Fruit fly (Drosophila melanogaster) whole organism, embryonic: Measurements from ENCODE around the gene Irc.

Experiments used
- Aef1 ChIP-seq: fragments of 200-800 bp; sonication (Bioruptor generic); IDR thresholded peaks from 3 replicates; pipeline ENCODE4 v1.3.6; 2022; ENCODE audit warnings: missing biosample characterization, missing genetic modification characterization
- Atf-2 ChIP-seq: fragments of 200-800 bp; sonication (Bioruptor generic); optimal IDR thresholded peaks from 2 replicates; lab custom pipeline; 2016; ENCODE audit warnings: missing biosample characterization, missing genetic modification characterization
- Bdp1 ChIP-seq: fragments of 200-800 bp; sonication (Bioruptor generic); optimal IDR thresholded peaks from 3 replicates; lab custom pipeline; 2016; ENCODE audit warnings: missing biosample characterization, missing genetic modification characterization
- CG10209 ChIP-seq: fragments of 200-800 bp; sonication (Bioruptor generic); optimal IDR thresholded peaks from 3 replicates; lab custom pipeline; 2017; ENCODE audit warnings: missing biosample characterization, mild to moderate bottlenecking, missing genetic modification characterization, missing genetic modification reagents
- CG10543 ChIP-seq: fragments of 200-800 bp; sonication (Bioruptor generic); optimal IDR thresholded peaks from 3 replicates; lab custom pipeline; 2017; ENCODE audit warnings: missing biosample characterization, mild to moderate bottlenecking, missing genetic modification characterization, moderate library complexity
- CG12744 ChIP-seq: fragments of 200-800 bp; sonication (Bioruptor generic); optimal IDR thresholded peaks from 2 replicates; lab custom pipeline; 2016; ENCODE audit warnings: missing biosample characterization, missing genetic modification characterization
- CG15011 ChIP-seq: fragments of 200-800 bp; sonication (Bioruptor generic); optimal IDR thresholded peaks from 3 replicates; lab custom pipeline; 2018; ENCODE audit warnings: missing biosample characterization, mild to moderate bottlenecking, missing genetic modification characterization
- CG15479 ChIP-seq: fragments of 200-800 bp; sonication (Bioruptor generic); optimal IDR thresholded peaks from 3 replicates; lab custom pipeline; 2019; ENCODE audit warnings: missing biosample characterization, mild to moderate bottlenecking, missing genetic modification characterization, moderate library complexity
- CG17361 ChIP-seq: fragments of 200-800 bp; sonication (Bioruptor generic); IDR thresholded peaks from 3 replicates; pipeline ENCODE4 v1.3.6; 2022; ENCODE audit warnings: missing biosample characterization, missing genetic modification characterization
- CG17568 ChIP-seq: fragments of 200-800 bp; sonication (Bioruptor generic); optimal IDR thresholded peaks from 2 replicates; lab custom pipeline; 2018; ENCODE audit warnings: missing biosample characterization, mild to moderate bottlenecking, missing genetic modification characterization, moderate library complexity
- CG18599 ChIP-seq: fragments of 200-800 bp; sonication (Bioruptor generic); optimal IDR thresholded peaks from 3 replicates; lab custom pipeline; 2017; ENCODE audit warnings: missing biosample characterization, missing genetic modification characterization, mild to moderate bottlenecking, moderate library complexity, missing genetic modification reagents
- CG18619 ChIP-seq: fragments of 200-800 bp; sonication (Bioruptor generic); optimal IDR thresholded peaks from 3 replicates; lab custom pipeline; 2017; ENCODE audit warnings: missing biosample characterization, mild to moderate bottlenecking, missing genetic modification characterization
- CG2120 ChIP-seq: fragments of 200-800 bp; sonication (Bioruptor generic); optimal IDR thresholded peaks from 3 replicates; lab custom pipeline; 2016; ENCODE audit warnings: missing biosample characterization, missing genetic modification characterization
- CG31224 ChIP-seq: fragments of 200-800 bp; sonication (Bioruptor generic); IDR thresholded peaks from 2 replicates; pipeline ENCODE4 v1.3.6; 2022; ENCODE audit warnings: missing biosample characterization, missing genetic modification characterization
- CG32767 ChIP-seq: fragments of 200-800 bp; sonication (Bioruptor generic); IDR thresholded peaks from 2 replicates; pipeline ENCODE4 v1.3.6; 2022; ENCODE audit warnings: missing biosample characterization, missing genetic modification characterization
- CG33557 ChIP-seq: fragments of 200-800 bp; sonication (Bioruptor generic); optimal IDR thresholded peaks from 2 replicates; lab custom pipeline; 2019; ENCODE audit warnings: missing biosample characterization, mild to moderate bottlenecking, missing genetic modification characterization, moderate library complexity
- CG6813 ChIP-seq: fragments of 200-800 bp; sonication (Bioruptor generic); optimal IDR thresholded peaks from 2 replicates; lab custom pipeline; 2017; ENCODE audit warnings: missing biosample characterization, missing genetic modification characterization, mild to moderate bottlenecking, moderate library complexity, missing genetic modification reagents
- CG9437 ChIP-seq: fragments of 200-800 bp; sonication (Bioruptor generic); optimal IDR thresholded peaks from 2 replicates; lab custom pipeline; 2018; ENCODE audit warnings: missing biosample characterization, mild to moderate bottlenecking, missing genetic modification characterization
- CHES-1-like ChIP-seq: fragments of 200-800 bp; sonication (Bioruptor generic); optimal IDR thresholded peaks from 2 replicates; lab custom pipeline; 2016; ENCODE audit warnings: missing biosample characterization, missing genetic modification characterization
- D19A ChIP-seq: fragments of 200-800 bp; optimal IDR thresholded peaks from 3 replicates; lab custom pipeline; 2019; ENCODE audit warnings: missing biosample characterization, mild to moderate bottlenecking, missing genetic modification characterization, moderate library complexity
- D19B ChIP-seq: fragments of 200-800 bp; sonication (Bioruptor generic); optimal IDR thresholded peaks from 2 replicates; lab custom pipeline; 2017; ENCODE audit warnings: missing biosample characterization, mild to moderate bottlenecking, missing genetic modification characterization
- Dbx ChIP-seq: fragments of 200-800 bp; sonication (Bioruptor generic); IDR thresholded peaks from 3 replicates; pipeline ENCODE4 v1.3.6; 2022; ENCODE audit warnings: missing biosample characterization, missing genetic modification characterization
- Dref ChIP-seq: fragments of 200-800 bp; sonication (Bioruptor generic); IDR thresholded peaks from 2 replicates; pipeline ENCODE4 v1.3.6; 2022; ENCODE audit warnings: missing biosample characterization, missing genetic modification characterization
- Ets97D ChIP-seq: fragments of 200-800 bp; sonication (Bioruptor generic); optimal IDR thresholded peaks from 3 replicates; lab custom pipeline; 2016; ENCODE audit warnings: missing biosample characterization, missing genetic modification characterization
- HHEX ChIP-seq: fragments of 200-800 bp; sonication (Bioruptor generic); optimal IDR thresholded peaks from 3 replicates; lab custom pipeline; 2017; ENCODE audit warnings: missing biosample characterization, mild to moderate bottlenecking, missing genetic modification characterization, missing genetic modification reagents
- Max ChIP-seq: fragments of 200-800 bp; sonication (Bioruptor generic); optimal IDR thresholded peaks from 2 replicates; lab custom pipeline; 2016; ENCODE audit warnings: missing biosample characterization, mild to moderate bottlenecking, missing genetic modification characterization
- Med ChIP-seq: fragments of 200-800 bp; sonication (Bioruptor generic); peaks from one replicate; lab custom pipeline; 2016; ENCODE audit warnings: missing biosample characterization, missing genetic modification characterization, mild to moderate bottlenecking, inconsistent platforms, moderate library complexity
- NC2α ChIP-seq: fragments of 200-800 bp; sonication (Bioruptor generic); optimal IDR thresholded peaks from 2 replicates; lab custom pipeline; 2016; ENCODE audit warnings: missing biosample characterization, missing genetic modification characterization
- NFAT ChIP-seq: fragments of 200-800 bp; sonication (Bioruptor generic); IDR thresholded peaks from 2 replicates; pipeline ENCODE4 v1.3.6; 2022; ENCODE audit warnings: missing biosample characterization, missing genetic modification characterization
- Rfx ChIP-seq: fragments of 200-800 bp; sonication (Bioruptor generic); IDR thresholded peaks from 2 replicates; pipeline ENCODE4 v1.3.6; 2022; ENCODE audit warnings: missing biosample characterization, missing genetic modification characterization
- Vsx1 ChIP-seq: fragments of 200-800 bp; sonication (Bioruptor generic); optimal IDR thresholded peaks from 2 replicates; lab custom pipeline; 2017; ENCODE audit warnings: missing biosample characterization, mild to moderate bottlenecking, missing genetic modification characterization, missing genetic modification reagents
- ac ChIP-seq: fragments of 200-800 bp; sonication (Bioruptor generic); optimal IDR thresholded peaks from 3 replicates; lab custom pipeline; 2017; ENCODE audit warnings: missing biosample characterization, mild to moderate bottlenecking, missing genetic modification characterization
- chinmo ChIP-seq: fragments of 200-800 bp; sonication (Bioruptor generic); IDR thresholded peaks from 4 replicates; pipeline ENCODE4 v1.3.6; 2022; ENCODE audit warnings: missing biosample characterization, missing genetic modification characterization; ENCODE audit not compliant: partially characterized antibody
- croc ChIP-seq: fragments of 200-800 bp; sonication (Bioruptor generic); conservative IDR thresholded peaks from 3 replicates; pipeline ENCODE4 v1.3.6; 2022; ENCODE audit warnings: missing biosample characterization, missing genetic modification characterization
- cwo ChIP-seq: fragments of 200-800 bp; sonication (Bioruptor generic); optimal IDR thresholded peaks from 3 replicates; lab custom pipeline; 2017; ENCODE audit warnings: missing biosample characterization, missing genetic modification characterization, mild to moderate bottlenecking, moderate library complexity, missing genetic modification reagents
- exex ChIP-seq: fragments of 200-800 bp; sonication (Bioruptor generic); optimal IDR thresholded peaks from 4 replicates; lab custom pipeline; 2018; ENCODE audit warnings: missing biosample characterization, mild to moderate bottlenecking, missing genetic modification characterization, moderate library complexity
- gem ChIP-seq: fragments of 200-800 bp; sonication (Bioruptor generic); optimal IDR thresholded peaks from 2 replicates; lab custom pipeline; 2019; ENCODE audit warnings: missing biosample characterization, mild to moderate bottlenecking, missing genetic modification characterization, moderate library complexity
- gfzf ChIP-seq: fragments of 200-800 bp; sonication (Bioruptor generic); optimal IDR thresholded peaks from 2 replicates; lab custom pipeline; 2016; ENCODE audit warnings: missing biosample characterization, mild to moderate bottlenecking, missing genetic modification characterization, moderate library complexity
- jumu ChIP-seq: fragments of 200-800 bp; sonication (Bioruptor generic); optimal IDR thresholded peaks from 3 replicates; lab custom pipeline; 2016; ENCODE audit warnings: missing biosample characterization, missing genetic modification characterization
- lov ChIP-seq, 2 experiments: fragments of 200-800 bp in 1 of 2; fragments of >200 bp in 1 of 2; sonication (Bioruptor generic) in 1 of 2; IDR thresholded peaks in 1 of 2; optimal IDR thresholded peaks in 1 of 2; 2 replicates in 1 of 2; 3 replicates in 1 of 2; pipeline versions ENCODE4 v1.3.6 to Lab custom; 2017 to 2022; ENCODE audit warnings: missing biosample characterization in 1 of 2, missing genetic modification characterization in 1 of 2
- nerfin-1 ChIP-seq: fragments of 200-800 bp; sonication (Bioruptor generic); optimal IDR thresholded peaks from 3 replicates; lab custom pipeline; 2019; ENCODE audit warnings: missing biosample characterization, mild to moderate bottlenecking, missing genetic modification characterization, moderate library complexity
- schlank ChIP-seq: fragments of 200-800 bp; sonication (Bioruptor generic); optimal IDR thresholded peaks from 2 replicates; lab custom pipeline; 2018; ENCODE audit warnings: missing biosample characterization, mild to moderate bottlenecking, missing genetic modification characterization
- sd ChIP-seq: fragments of 200-800 bp; sonication (Bioruptor generic); optimal IDR thresholded peaks from 3 replicates; lab custom pipeline; 2018; ENCODE audit warnings: missing biosample characterization, mild to moderate bottlenecking, missing genetic modification characterization, moderate library complexity
- sens ChIP-seq: fragments of 200-800 bp; sonication (Bioruptor generic); peaks from one replicate; lab custom pipeline; 2016; ENCODE audit warnings: missing biosample characterization, missing genetic modification characterization
- slbo ChIP-seq: fragments of 200-800 bp; sonication (Bioruptor generic); IDR thresholded peaks from 2 replicates; pipeline ENCODE4 v1.3.6; 2022; ENCODE audit warnings: missing biosample characterization, missing genetic modification characterization
- sob ChIP-seq: fragments of 200-800 bp; sonication (Bioruptor generic); IDR thresholded peaks from 2 replicates; pipeline ENCODE4 v1.3.6; 2022; ENCODE audit warnings: missing biosample characterization, missing genetic modification characterization
- sqz ChIP-seq: fragments of 200-800 bp; sonication (Bioruptor generic); optimal IDR thresholded peaks from 3 replicates; lab custom pipeline; 2018; ENCODE audit warnings: missing biosample characterization, mild to moderate bottlenecking, missing genetic modification characterization
- sug ChIP-seq: fragments of 200-800 bp; optimal IDR thresholded peaks from 2 replicates; lab custom pipeline; 2019; ENCODE audit warnings: missing biosample characterization, mild to moderate bottlenecking, missing genetic modification characterization, moderate library complexity
- zf30C ChIP-seq: fragments of 200-800 bp; sonication (Bioruptor generic); optimal IDR thresholded peaks from 3 replicates; lab custom pipeline; 2018; ENCODE audit warnings: missing biosample characterization, mild to moderate bottlenecking, missing genetic modification characterization

The Irc gene

dm6 chr3R:16980958-16981623, 21.6 kb upstream of the Irc start:
- TF ChIP-seq gem (peak; percentile 18), croc (GFP tag; lab: Robert Waterston, UW) (no peak), CG17568 (GFP tag; lab: Kevin White, UChicago) (no peak), CG9437 (no peak), Med (peak; percentile 69), CG17361 (no peak), exex (tag; lab: Kevin White, UChicago) (peak; percentile 48), sug (tag; lab: Kevin White, UChicago) (peak; percentile 26), HHEX (GFP tag; lab: Kevin White, UChicago) (no peak), Dref (no peak), Dbx (GFP tag; lab: Robert Waterston, UW) (peak; percentile 25; the same call in 1 of the 3 replicates), zf30C (GFP tag; lab: Kevin White, UChicago) (no peak), Rfx (GFP tag; lab: Robert Waterston, UW) (peak; percentile 35; the same call in 1 of the 2 replicates), CG2120 (GFP tag; lab: Kevin White, UChicago) (peak; percentile 3), D19B (GFP tag; lab: Kevin White, UChicago) (peak; percentile 20), Aef1 (GFP tag; lab: Robert Waterston, UW) (no peak), CG6813 (peak; percentile 7), CG12744 (GFP tag; lab: Kevin White, UChicago) (peak; percentile 23), schlank (tag; lab: Kevin White, UChicago) (peak; percentile 11), CG31224 (GFP tag; lab: Robert Waterston, UW) (0 out of 2 replicates have a peak, but pooled peaks have one; percentile 10), lov (optimal IDR thresholded peaks at IDR 0.05; lab: Kevin White, UChicago) (no peak), lov (GFP tag; IDR thresholded peaks at IDR 0.05; lab: Robert Waterston, UW) (no peak), chinmo (GFP tag; lab: Robert Waterston, UW) (0 out of 4 replicates have a peak, but pooled peaks have one; percentile 43), ac (no peak), sob (peak; percentile 11; the same call in 1 of the 2 replicates), Ets97D (no peak), cwo (GFP tag; lab: Kevin White, UChicago) (peak; percentile 96), CG15011 (peak; percentile 20), Atf-2 (GFP tag; lab: Kevin White, UChicago) (no peak), CG33557 (GFP tag; lab: Kevin White, UChicago) (no peak), Vsx1 (GFP tag; lab: Kevin White, UChicago) (peak; percentile 7), Bdp1 (GFP tag; lab: Kevin White, UChicago) (peak; percentile 3), NFAT (GFP tag; lab: Robert Waterston, UW) (peak; percentile 33; the same call in 1 of the 2 replicates), sqz (no peak), CHES-1-like (no peak), sens (GFP tag; lab: Kevin White, UChicago) (peak; percentile 42), CG18619 (GFP tag; lab: Kevin White, UChicago) (peak; percentile 4), CG10543 (GFP tag; lab: Kevin White, UChicago) (peak; percentile 0), sd (tag; lab: Kevin White, UChicago) (peak; percentile 63), NC2α (GFP tag; lab: Kevin White, UChicago) (no peak), D19A (tag; lab: Kevin White, UChicago) (peak; percentile 68), CG15479 (GFP tag; lab: Kevin White, UChicago) (no peak), gfzf (GFP tag; lab: Kevin White, UChicago) (no peak), CG32767 (no peak), Max (no peak), slbo (GFP tag; lab: Robert Waterston, UW) (no peak), CG18599 (peak; percentile 21), CG10209 (peak; percentile 24), jumu (GFP tag; lab: Kevin White, UChicago) (no peak), nerfin-1 (tag; lab: Kevin White, UChicago) (no peak)
